Worm (Caenorhabditis elegans) whole organism, late embryonic: Measurements from ENCODE around the gene T19D12.1.

Source experiments
- K02D7.2 ChIP-seq: sonication (generic microtip); optimal IDR thresholded peaks from 2 replicates; lab custom pipeline; 2017; ENCODE audit warnings: mild to moderate bottlenecking, missing genetic modification characterization, missing compliant biosample characterization
- K09A11.1 ChIP-seq: sonication (generic microtip); optimal IDR thresholded peaks from 2 replicates; lab custom pipeline; 2017; ENCODE audit warnings: antibody characterized with exemption, mild to moderate bottlenecking, missing genetic modification characterization, missing compliant biosample characterization; ENCODE audit not compliant: insufficient read depth
- ama-1 ChIP-seq: fragments of 150-350 bp; optimal IDR thresholded peaks from 2 replicates; lab custom pipeline; 2014
- ceh-45 ChIP-seq: fragments of 200-800 bp; sonication (Bioruptor generic); IDR thresholded peaks from 2 replicates; pipeline ENCODE4 v1.3.6; 2022; ENCODE audit warnings: missing genetic modification reagents, missing genetic modification characterization, missing compliant biosample characterization
- ets-4 ChIP-seq: sonication (generic microtip); optimal IDR thresholded peaks from 2 replicates; lab custom pipeline; 2016; ENCODE audit warnings: missing genetic modification characterization, missing compliant biosample characterization
- madf-2 ChIP-seq: sonication (generic microtip); optimal IDR thresholded peaks from 2 replicates; lab custom pipeline; 2017; ENCODE audit warnings: missing genetic modification characterization, missing compliant biosample characterization
- mec-3 ChIP-seq: sonication (generic microtip); optimal IDR thresholded peaks from 2 replicates; lab custom pipeline; 2016; ENCODE audit warnings: borderline replicate concordance, missing genetic modification characterization, missing compliant biosample characterization
- nfya-1 ChIP-seq: sonication (generic microtip); optimal IDR thresholded peaks from 2 replicates; lab custom pipeline; 2017; ENCODE audit warnings: missing genetic modification characterization, mild to moderate bottlenecking, missing compliant biosample characterization, antibody characterized with exemption, moderate library complexity
- nhr-11 ChIP-seq: fragments of 150-350 bp; optimal IDR thresholded peaks from 2 replicates; lab custom pipeline; 2014; ENCODE audit warnings: missing biosample characterization, missing genetic modification characterization
- ref-2 ChIP-seq: sonication (generic microtip); optimal IDR thresholded peaks from 2 replicates; lab custom pipeline; 2016; ENCODE audit warnings: missing genetic modification characterization, missing compliant biosample characterization

ce11 chrII:6636136-6636535, 30.6 kb upstream of the T19D12.1 start, which contains the start of gene T19D12.5:
- no peak for TF ChIP-seq madf-2 (tag; lab: Kevin White, UChicago)
- no peak for TF ChIP-seq nhr-11
- TF ChIP-seq nfya-1 (tag; lab: Kevin White, UChicago): no peak
- no peak for TF ChIP-seq ama-1 (lab: Kevin White, UChicago)
- no peak for TF ChIP-seq mec-3 (tag; lab: Kevin White, UChicago)
- TF ChIP-seq K02D7.2: no peak
- TF ChIP-seq ref-2 (tag; lab: Kevin White, UChicago): no peak
- TF ChIP-seq K09A11.1 (tag; lab: Kevin White, UChicago): no peak
- TF ChIP-seq ets-4: no peak
- TF ChIP-seq ceh-45: no peak
